Worm (Caenorhabditis elegans) whole organism, young adult: ENCODE measurements around the gene bgnt-1.2.

Experiments
- D2030.7 ChIP-seq: fragments of 200-800 bp; sonication (Bioruptor generic); IDR thresholded peaks from 2 replicates; pipeline ENCODE4 v1.3.6; 2022; ENCODE audit warnings: missing genetic modification reagents, missing genetic modification characterization, missing compliant biosample characterization
- F49E8.2 ChIP-seq: sonication (generic microtip); optimal IDR thresholded peaks from 3 replicates; lab custom pipeline; 2017; ENCODE audit warnings: missing genetic modification characterization, mild to moderate bottlenecking, missing compliant biosample characterization, antibody characterized with exemption, moderate library complexity; ENCODE audit not compliant: insufficient read depth
- F52B5.7 ChIP-seq: sonication (generic microtip); optimal IDR thresholded peaks from 2 replicates; lab custom pipeline; 2016; ENCODE audit warnings: mild to moderate bottlenecking, missing genetic modification characterization, missing compliant biosample characterization
- F55B11.4 ChIP-seq: sonication (generic microtip); optimal IDR thresholded peaks from 2 replicates; lab custom pipeline; 2016; ENCODE audit warnings: missing compliant biosample characterization, missing genetic modification characterization, borderline replicate concordance; ENCODE audit not compliant: insufficient read depth
- F57A8.1 ChIP-seq: fragments of 200-800 bp; sonication (Bioruptor generic); optimal IDR thresholded peaks from 2 replicates; lab custom pipeline; 2018; ENCODE audit warnings: mild to moderate bottlenecking, missing genetic modification characterization, moderate library complexity, missing compliant biosample characterization
- K12H6.12 ChIP-seq: fragments of 200-800 bp; sonication (Bioruptor generic); optimal IDR thresholded peaks from 2 replicates; lab custom pipeline; 2018; ENCODE audit warnings: mild to moderate bottlenecking, missing genetic modification characterization, missing compliant biosample characterization
- Y53F4B.3 ChIP-seq: fragments of 200-800 bp; sonication (Bioruptor generic); IDR thresholded peaks from 2 replicates; pipeline ENCODE4 v1.3.6; 2022; ENCODE audit warnings: missing genetic modification reagents, missing genetic modification characterization, missing compliant biosample characterization
- Y79H2A.3 ChIP-seq: fragments of 200-800 bp; sonication (Bioruptor generic); conservative IDR thresholded peaks from 2 replicates; pipeline ENCODE4 v1.3.6; 2022; ENCODE audit warnings: missing genetic modification reagents, missing genetic modification characterization, missing compliant biosample characterization
- Y95B8A.8 ChIP-seq: fragments of 200-800 bp; sonication (Bioruptor generic); IDR thresholded peaks from 2 replicates; pipeline ENCODE4 v1.3.6; 2022; ENCODE audit warnings: missing genetic modification reagents, missing genetic modification characterization, missing compliant biosample characterization
- ZK185.1 ChIP-seq: sonication (generic microtip); optimal IDR thresholded peaks from 2 replicates; lab custom pipeline; 2016; ENCODE audit warnings: mild to moderate bottlenecking, missing genetic modification characterization, missing compliant biosample characterization; ENCODE audit not compliant: poor library complexity, severe bottlenecking
- aptf-2 ChIP-seq: fragments of 200-800 bp; sonication (Bioruptor generic); conservative IDR thresholded peaks from 2 replicates; pipeline ENCODE4 v1.3.6; 2022; ENCODE audit warnings: missing genetic modification reagents, missing genetic modification characterization, missing compliant biosample characterization
- athp-1 ChIP-seq: sonication (generic microtip); optimal IDR thresholded peaks from 2 replicates; lab custom pipeline; 2017; ENCODE audit warnings: mild to moderate bottlenecking, missing genetic modification characterization, missing compliant biosample characterization
- bed-1 ChIP-seq: fragments of 200-800 bp; sonication (Bioruptor generic); IDR thresholded peaks from 2 replicates; pipeline ENCODE4 v1.3.6; 2022; ENCODE audit warnings: missing genetic modification reagents, missing genetic modification characterization, missing compliant biosample characterization
- bed-2 ChIP-seq: fragments of 200-800 bp; sonication (Bioruptor generic); IDR thresholded peaks from 2 replicates; pipeline ENCODE4 v1.3.6; 2022; ENCODE audit warnings: missing genetic modification reagents, missing genetic modification characterization, missing compliant biosample characterization
- cebp-1 ChIP-seq, 2 experiments: fragments of 200-800 bp in 1 of 2; sonication (Bioruptor generic) in 1 of 2; sonication (generic microtip) in 1 of 2; IDR thresholded peaks in 1 of 2; optimal IDR thresholded peaks in 1 of 2; 2 replicates each; pipeline versions ENCODE4 v1.3.6 to Lab custom; 2017 to 2022; ENCODE audit warnings: missing compliant biosample characterization in 2 of 2, missing genetic modification characterization in 2 of 2, mild to moderate bottlenecking in 1 of 2, missing genetic modification reagents in 1 of 2, moderate library complexity in 1 of 2
- ceh-27 ChIP-seq: fragments of 200-800 bp; sonication (Bioruptor generic); optimal IDR thresholded peaks from 2 replicates; lab custom pipeline; 2018; ENCODE audit warnings: mild to moderate bottlenecking, missing genetic modification characterization, moderate library complexity, missing compliant biosample characterization
- ceh-58 ChIP-seq: fragments of 200-800 bp; sonication (Bioruptor generic); IDR thresholded peaks from 2 replicates; pipeline ENCODE4 v1.3.6; 2022; ENCODE audit warnings: missing genetic modification characterization, missing compliant biosample characterization
- die-1 ChIP-seq: sonication (generic microtip); optimal IDR thresholded peaks from 2 replicates; lab custom pipeline; 2016; ENCODE audit warnings: missing genotype, mild to moderate bottlenecking, missing genetic modification characterization, missing compliant biosample characterization
- egl-18 ChIP-seq: fragments of 200-800 bp; sonication (Bioruptor generic); IDR thresholded peaks from 2 replicates; pipeline ENCODE4 v1.3.6; 2022; ENCODE audit warnings: missing genetic modification reagents, missing genetic modification characterization, missing compliant biosample characterization
- fkh-3 ChIP-seq: sonication (generic microtip); optimal IDR thresholded peaks from 2 replicates; lab custom pipeline; 2016; ENCODE audit warnings: mild to moderate bottlenecking, missing genetic modification characterization, missing compliant biosample characterization
- hmg-1.2 ChIP-seq: fragments of 200-800 bp; sonication (Bioruptor generic); IDR thresholded peaks from 2 replicates; pipeline ENCODE4 v1.3.6; 2022; ENCODE audit warnings: missing genetic modification reagents, missing genetic modification characterization, missing compliant biosample characterization
- hmg-20 ChIP-seq: fragments of 200-800 bp; sonication (Bioruptor generic); IDR thresholded peaks from 2 replicates; pipeline ENCODE4 v1.3.6; 2022; ENCODE audit warnings: missing genetic modification reagents, missing genetic modification characterization, missing compliant biosample characterization
- hrde-1 ChIP-seq: sonication (generic microtip); optimal IDR thresholded peaks from 2 replicates; lab custom pipeline; 2016; ENCODE audit warnings: missing genetic modification characterization, mild to moderate bottlenecking, missing compliant biosample characterization, moderate library complexity, missing genotype, missing genetic modification reagents, borderline replicate concordance
- hsf-1 ChIP-seq: fragments of 200-800 bp; sonication (Bioruptor generic); IDR thresholded peaks from 2 replicates; pipeline ENCODE4 v1.3.6; 2022; ENCODE audit warnings: missing genetic modification reagents, missing genetic modification characterization, missing compliant biosample characterization
- lin-40 ChIP-seq: sonication (generic microtip); optimal IDR thresholded peaks from 2 replicates; lab custom pipeline; 2016; ENCODE audit warnings: missing genetic modification characterization, mild to moderate bottlenecking, missing compliant biosample characterization, missing genotype, missing genetic modification reagents
- lir-1 ChIP-seq: fragments of 200-800 bp; sonication (Bioruptor generic); conservative IDR thresholded peaks from 2 replicates; pipeline ENCODE4 v1.3.6; 2022; ENCODE audit warnings: missing genetic modification reagents, missing genetic modification characterization, missing compliant biosample characterization
- madf-6 ChIP-seq: fragments of 200-800 bp; sonication (Bioruptor generic); IDR thresholded peaks from 2 replicates; pipeline ENCODE4 v1.3.6; 2022; ENCODE audit warnings: missing genetic modification reagents, missing genetic modification characterization, missing compliant biosample characterization
- mel-28 ChIP-seq: sonication (generic microtip); optimal IDR thresholded peaks from 2 replicates; lab custom pipeline; 2016; ENCODE audit warnings: borderline replicate concordance, mild to moderate bottlenecking, missing genetic modification characterization, missing compliant biosample characterization
- mxl-1 ChIP-seq: sonication (generic microtip); optimal IDR thresholded peaks from 2 replicates; lab custom pipeline; 2016; ENCODE audit warnings: missing genetic modification characterization, missing compliant biosample characterization
- nfyb-1 ChIP-seq: fragments of 200-800 bp; sonication (Bioruptor generic); IDR thresholded peaks from 2 replicates; pipeline ENCODE4 v1.3.6; 2022; ENCODE audit warnings: missing genetic modification reagents, missing genetic modification characterization, missing compliant biosample characterization
- nhr-120 ChIP-seq: fragments of 200-800 bp; sonication (Bioruptor generic); IDR thresholded peaks from 2 replicates; pipeline ENCODE4 v1.3.6; 2022; ENCODE audit warnings: missing genetic modification characterization, missing compliant biosample characterization
- pbrm-1 ChIP-seq: fragments of 200-800 bp; sonication (Bioruptor generic); IDR thresholded peaks from 2 replicates; pipeline ENCODE4 v1.3.6; 2022; ENCODE audit warnings: missing genetic modification reagents, missing genetic modification characterization, missing compliant biosample characterization
- rcor-1 ChIP-seq: fragments of 200-800 bp; sonication (Bioruptor generic); IDR thresholded peaks from 2 replicates; pipeline ENCODE4 v1.3.6; 2022; ENCODE audit warnings: missing genetic modification reagents, missing genetic modification characterization, missing compliant biosample characterization
- rec-8 ChIP-seq, 2 experiments: sonication (generic microtip); optimal IDR thresholded peaks; 2 replicates each; lab custom pipeline; 2016; ENCODE audit warnings: mild to moderate bottlenecking in 2 of 2, missing genetic modification characterization in 2 of 2, missing genetic modification reagents in 2 of 2, missing genotype in 2 of 2, missing biosample characterization in 1 of 2, missing compliant biosample characterization in 1 of 2, moderate library complexity in 1 of 2
- sea-2 ChIP-seq: fragments of 200-800 bp; sonication (Bioruptor generic); IDR thresholded peaks from 2 replicates; pipeline ENCODE4 v1.3.6; 2022; ENCODE audit warnings: missing genetic modification characterization, missing compliant biosample characterization
- snpc-1.1 ChIP-seq: sonication (generic microtip); optimal IDR thresholded peaks from 2 replicates; lab custom pipeline; 2017; ENCODE audit warnings: missing genetic modification characterization, mild to moderate bottlenecking, missing compliant biosample characterization, antibody characterized with exemption, moderate library complexity, missing genotype, missing genetic modification reagents; ENCODE audit not compliant: insufficient read depth
- snpc-1.3 ChIP-seq: sonication (generic microtip); optimal IDR thresholded peaks from 2 replicates; lab custom pipeline; 2017; ENCODE audit warnings: missing genetic modification characterization, mild to moderate bottlenecking, missing compliant biosample characterization, antibody characterized with exemption, moderate library complexity, missing genotype, missing genetic modification reagents; ENCODE audit not compliant: insufficient read depth
- snpc-4 ChIP-seq, 5 experiments: fragments of 150-350 bp in 1 of 5; sonication (generic microtip) in 4 of 5; optimal IDR thresholded peaks; 2 replicates each; lab custom pipeline; 2014 to 2018; ENCODE audit warnings: missing genetic modification characterization in 5 of 5, missing biosample characterization in 3 of 5, antibody characterized with exemption in 2 of 5, mild to moderate bottlenecking in 2 of 5, missing compliant biosample characterization in 2 of 5, missing genotype in 2 of 5, moderate library complexity in 2 of 5, missing genetic modification reagents in 1 of 5
- tbp1 ChIP-seq: fragments of 200-800 bp; sonication (Bioruptor generic); optimal IDR thresholded peaks from 2 replicates; lab custom pipeline; 2018; ENCODE audit warnings: mild to moderate bottlenecking, missing genetic modification characterization, missing compliant biosample characterization
- zfh-2 ChIP-seq: fragments of 200-800 bp; sonication (Bioruptor generic); conservative IDR thresholded peaks from 2 replicates; pipeline ENCODE4 v1.3.6; 2022; ENCODE audit warnings: missing genetic modification reagents, missing genetic modification characterization, missing compliant biosample characterization
- zim-3 ChIP-seq: sonication (generic microtip); optimal IDR thresholded peaks from 2 replicates; lab custom pipeline; 2017; ENCODE audit warnings: mild to moderate bottlenecking, missing genetic modification characterization, moderate library complexity, missing compliant biosample characterization
- ztf-18 ChIP-seq: sonication (generic microtip); optimal IDR thresholded peaks from 2 replicates; lab custom pipeline; 2016; ENCODE audit warnings: missing genotype, mild to moderate bottlenecking, missing genetic modification characterization, missing compliant biosample characterization
- ztf-6 ChIP-seq: fragments of 200-800 bp; sonication (Bioruptor generic); IDR thresholded peaks from 2 replicates; pipeline ENCODE4 v1.3.6; 2022; ENCODE audit warnings: missing genetic modification reagents, missing genetic modification characterization, missing compliant biosample characterization

The bgnt-1.2 gene

ce11 chrV:2132675-2133074 is 14.2 kb upstream of the bgnt-1.2 start:
- peak; percentile 19; the same call in 1 of the 2 replicates for TF ChIP-seq nfyb-1 (GFP tag; lab: Robert Waterston, UW)
- TF ChIP-seq K12H6.12 = no peak
- 0 out of 2 replicates have a peak, but pooled peaks have one; percentile 18 for TF ChIP-seq sea-2 (GFP tag; lab: Robert Waterston, UW)
- TF ChIP-seq F57A8.1 = no peak
- no peak for TF ChIP-seq rcor-1 (GFP tag; lab: Robert Waterston, UW)
- no peak for TF ChIP-seq hrde-1 (tag; lab: Kevin White, UChicago)
- TF ChIP-seq zfh-2 (GFP tag; lab: Robert Waterston, UW) = peak; percentile 56; the same call in 1 of the 2 replicates

ce11 chrV:2126996-2127585 is 8.6 kb upstream of the bgnt-1.2 start, which contains the start of gene ldp-1:
Gene ldp-1, plus strand, starts transcription at chrV:2127535.
- TF ChIP-seq ceh-27 (GFP tag; lab: Kevin White, UChicago) (peak; percentile 47), cebp-1 (GFP tag; IDR thresholded peaks at IDR 0.05; lab: Robert Waterston, UW) (no peak), cebp-1 (tag; optimal IDR thresholded peaks at IDR 0.05; lab: Kevin White, UChicago) (peak; percentile 24), lin-40 (tag; lab: Kevin White, UChicago) (peak; percentile 61), F55B11.4 (tag; lab: Kevin White, UChicago) (no peak), Y79H2A.3 (GFP tag; lab: Robert Waterston, UW) (no peak), lir-1 (peak; percentile 50; the same call in 1 of the 2 replicates), ztf-18 (tag; lab: Kevin White, UChicago) (no peak), mel-28 (tag; lab: Kevin White, UChicago) (no peak), fkh-3 (no peak), egl-18 (no peak), rec-8 (tag; optimal IDR thresholded peaks at IDR 0.05; lab: Kevin White, UChicago) (peak in 1 of 2 experiments; percentile 2), snpc-1.1 (peak; percentile 42), nfyb-1 (GFP tag; lab: Robert Waterston, UW) (no peak), aptf-2 (GFP tag; lab: Robert Waterston, UW) (0 out of 2 replicates have a peak, but pooled peaks have one; percentile 58), zfh-2 (GFP tag; lab: Robert Waterston, UW) (no peak), tbp1 (no peak), F49E8.2 (no peak), ztf-6 (GFP tag; lab: Robert Waterston, UW) (no peak), ceh-58 (GFP tag; lab: Robert Waterston, UW) (no peak), snpc-1.3 (tag; lab: Kevin White, UChicago) (no peak), Y95B8A.8 (GFP tag; lab: Robert Waterston, UW) (no peak), hmg-20 (GFP tag; lab: Robert Waterston, UW) (no peak), snpc-4 (GFP tag; optimal IDR thresholded peaks at IDR 0.05; lab: Kevin White, UChicago) (no peak), snpc-4 (tag; optimal IDR thresholded peaks at IDR 0.05; lab: Kevin White, UChicago) (peak in 3 of 4 experiments; percentile 16 to 28 (median 26)), die-1 (tag; lab: Kevin White, UChicago) (no peak), bed-2 (no peak), D2030.7 (GFP tag; lab: Robert Waterston, UW) (peak; percentile 20; the same call in 1 of the 2 replicates), bed-1 (GFP tag; lab: Robert Waterston, UW) (0 out of 2 replicates have a peak, but pooled peaks have one; percentile 32), zim-3 (tag; lab: Kevin White, UChicago) (no peak), hsf-1 (GFP tag; lab: Robert Waterston, UW) (no peak), nhr-120 (GFP tag; lab: Robert Waterston, UW) (no peak), athp-1 (no peak), hmg-1.2 (GFP tag; lab: Robert Waterston, UW) (no peak), F52B5.7 (tag; lab: Kevin White, UChicago) (no peak), madf-6 (GFP tag; lab: Robert Waterston, UW) (peak; percentile 66), mxl-1 (tag; lab: Kevin White, UChicago) (no peak), ZK185.1 (tag; lab: Kevin White, UChicago) (peak; percentile 85), Y53F4B.3 (GFP tag; lab: Robert Waterston, UW) (no peak), pbrm-1 (GFP tag; lab: Robert Waterston, UW) (0 out of 2 replicates have a peak, but pooled peaks have one; percentile 32)
